Fruit fly (Drosophila melanogaster) whole organism, embryonic: ENCODE data around the gene CG42727.

ENCODE experiments used
- Adf1 ChIP-seq: fragments of 200-800 bp; sonication (Bioruptor generic); IDR thresholded peaks from 2 replicates; pipeline ENCODE4 v1.3.6; 2022; ENCODE audit warnings: missing biosample characterization, missing genetic modification characterization
- Atf3 ChIP-seq: fragments of 200-800 bp; sonication (Bioruptor generic); optimal IDR thresholded peaks from 3 replicates; lab custom pipeline; 2016; ENCODE audit warnings: missing biosample characterization, missing genetic modification characterization
- CG11085 ChIP-seq: fragments of 200-800 bp; sonication (Bioruptor generic); IDR thresholded peaks from 2 replicates; pipeline ENCODE4 v1.3.6; 2022; ENCODE audit warnings: missing biosample characterization, missing genetic modification characterization
- CG11456 ChIP-seq: fragments of 200-800 bp; sonication (Bioruptor generic); IDR thresholded peaks from 3 replicates; pipeline ENCODE4 v1.3.6; 2022; ENCODE audit warnings: missing biosample characterization, missing genetic modification characterization
- CG11504 ChIP-seq: fragments of 200-800 bp; sonication (Bioruptor generic); optimal IDR thresholded peaks from 3 replicates; lab custom pipeline; 2019; ENCODE audit warnings: missing biosample characterization, mild to moderate bottlenecking, missing genetic modification characterization, moderate library complexity
- CG1233 ChIP-seq: fragments of 200-800 bp; sonication (Bioruptor generic); optimal IDR thresholded peaks from 4 replicates; lab custom pipeline; 2018; ENCODE audit warnings: missing biosample characterization, mild to moderate bottlenecking, missing genetic modification characterization
- CG15269 ChIP-seq: fragments of 200-800 bp; sonication (Bioruptor generic); optimal IDR thresholded peaks from 2 replicates; lab custom pipeline; 2018; ENCODE audit warnings: missing biosample characterization, mild to moderate bottlenecking, missing genetic modification characterization, moderate library complexity
- CG15601 ChIP-seq: fragments of 200-800 bp; sonication (Bioruptor generic); optimal IDR thresholded peaks from 3 replicates; lab custom pipeline; 2019; ENCODE audit warnings: missing biosample characterization, mild to moderate bottlenecking, missing genetic modification characterization, moderate library complexity
- CG1647 ChIP-seq: fragments of 200-800 bp; sonication (Bioruptor generic); optimal IDR thresholded peaks from 3 replicates; lab custom pipeline; 2016; ENCODE audit warnings: missing biosample characterization, missing genetic modification characterization
- CG16815 ChIP-seq: fragments of 200-800 bp; sonication (Bioruptor generic); optimal IDR thresholded peaks from 3 replicates; lab custom pipeline; 2017; ENCODE audit warnings: missing biosample characterization, mild to moderate bottlenecking, missing genetic modification characterization
- CG1832 ChIP-seq: fragments of 200-800 bp; sonication (Bioruptor generic); optimal IDR thresholded peaks from 2 replicates; lab custom pipeline; 2017; ENCODE audit warnings: missing biosample characterization, mild to moderate bottlenecking, missing genetic modification characterization, inconsistent platforms
- CG18619 ChIP-seq: fragments of 200-800 bp; sonication (Bioruptor generic); optimal IDR thresholded peaks from 3 replicates; lab custom pipeline; 2017; ENCODE audit warnings: missing biosample characterization, mild to moderate bottlenecking, missing genetic modification characterization
- CG2889 ChIP-seq: fragments of 200-800 bp; sonication (Bioruptor generic); IDR thresholded peaks from 3 replicates; pipeline ENCODE4 v1.3.6; 2022; ENCODE audit warnings: missing biosample characterization, missing genetic modification characterization
- CG32767 ChIP-seq: fragments of 200-800 bp; sonication (Bioruptor generic); IDR thresholded peaks from 2 replicates; pipeline ENCODE4 v1.3.6; 2022; ENCODE audit warnings: missing biosample characterization, missing genetic modification characterization
- CG33213 ChIP-seq: fragments of 200-800 bp; sonication (Bioruptor generic); optimal IDR thresholded peaks from 3 replicates; lab custom pipeline; 2016; ENCODE audit warnings: missing biosample characterization, missing genetic modification characterization
- CG34376 ChIP-seq: fragments of 200-800 bp; sonication (Bioruptor generic); optimal IDR thresholded peaks from 2 replicates; lab custom pipeline; 2018; ENCODE audit warnings: missing biosample characterization, mild to moderate bottlenecking, missing genetic modification characterization
- CG4707 ChIP-seq: fragments of 200-800 bp; sonication (Bioruptor generic); optimal IDR thresholded peaks from 2 replicates; lab custom pipeline; 2018; ENCODE audit warnings: missing biosample characterization, mild to moderate bottlenecking, missing genetic modification characterization, moderate library complexity
- CG4820 ChIP-seq: fragments of 200-800 bp; sonication (Bioruptor generic); optimal IDR thresholded peaks from 3 replicates; lab custom pipeline; 2016; ENCODE audit warnings: missing biosample characterization, missing genetic modification characterization
- CG6683 ChIP-seq: fragments of 200-800 bp; sonication (Bioruptor generic); optimal IDR thresholded peaks from 2 replicates; lab custom pipeline; 2017; ENCODE audit warnings: missing biosample characterization, mild to moderate bottlenecking, missing genetic modification characterization, missing genetic modification reagents
- CG6765 ChIP-seq: fragments of 200-800 bp; sonication (Bioruptor generic); optimal IDR thresholded peaks from 3 replicates; lab custom pipeline; 2017; ENCODE audit warnings: missing biosample characterization, mild to moderate bottlenecking, missing genetic modification characterization
- CG8388 ChIP-seq: fragments of 200-800 bp; sonication (Bioruptor generic); optimal IDR thresholded peaks from 2 replicates; lab custom pipeline; 2019; ENCODE audit warnings: missing biosample characterization, mild to moderate bottlenecking, missing genetic modification characterization, moderate library complexity
- Chrac-16 ChIP-seq: fragments of 200-800 bp; sonication (Bioruptor generic); optimal IDR thresholded peaks from 3 replicates; lab custom pipeline; 2016; ENCODE audit warnings: missing biosample characterization, missing genetic modification characterization
- GATAe ChIP-seq: fragments of 200-800 bp; sonication (Bioruptor generic); conservative IDR thresholded peaks from 2 replicates; pipeline ENCODE4 v1.3.6; 2022; ENCODE audit warnings: missing biosample characterization, missing genetic modification characterization
- Gsc ChIP-seq: fragments of 200-800 bp; sonication (Bioruptor generic); IDR thresholded peaks from 2 replicates; pipeline ENCODE4 v1.3.6; 2022; ENCODE audit warnings: missing biosample characterization, missing genetic modification characterization
- Hand ChIP-seq: fragments of 200-800 bp; sonication (Bioruptor generic); optimal IDR thresholded peaks from 2 replicates; lab custom pipeline; 2017; ENCODE audit warnings: mild to moderate bottlenecking, missing biosample characterization, missing genetic modification reagents, missing genetic modification characterization
- Mad ChIP-seq: fragments of 200-800 bp; sonication (Bioruptor generic); optimal IDR thresholded peaks from 2 replicates; lab custom pipeline; 2016; ENCODE audit warnings: missing biosample characterization, missing genetic modification characterization
- NC2β ChIP-seq: fragments of 200-800 bp; sonication (Bioruptor generic); optimal IDR thresholded peaks from 2 replicates; lab custom pipeline; 2016; ENCODE audit warnings: missing biosample characterization, missing genetic modification characterization
- Optix ChIP-seq: fragments of 200-800 bp; sonication (Bioruptor generic); IDR thresholded peaks from 3 replicates; pipeline ENCODE4 v1.3.6; 2022; ENCODE audit warnings: missing biosample characterization, missing genetic modification characterization
- PHDP ChIP-seq: fragments of 200-800 bp; sonication (Bioruptor generic); optimal IDR thresholded peaks from 3 replicates; lab custom pipeline; 2018; ENCODE audit warnings: missing biosample characterization, mild to moderate bottlenecking, missing genetic modification characterization, moderate library complexity
- Rx ChIP-seq: fragments of 200-800 bp; sonication (Bioruptor generic); IDR thresholded peaks from 2 replicates; pipeline ENCODE4 v1.3.6; 2022; ENCODE audit warnings: missing biosample characterization, missing genetic modification characterization
- Sin3A ChIP-seq: fragments of >200 bp; optimal IDR thresholded peaks from 2 replicates; lab custom pipeline; 2018
- Ssrp ChIP-seq: fragments of 200-800 bp; sonication (Bioruptor generic); optimal IDR thresholded peaks from 2 replicates; lab custom pipeline; 2018; ENCODE audit warnings: missing biosample characterization, mild to moderate bottlenecking, missing genetic modification characterization, moderate library complexity
- Usf ChIP-seq: fragments of 200-800 bp; sonication (Bioruptor generic); optimal IDR thresholded peaks from 2 replicates; lab custom pipeline; 2017; ENCODE audit warnings: missing genotype, missing biosample characterization, missing genetic modification characterization
- btn ChIP-seq: fragments of 200-800 bp; sonication (Bioruptor generic); optimal IDR thresholded peaks from 2 replicates; lab custom pipeline; 2016; ENCODE audit warnings: missing biosample characterization, missing genetic modification characterization
- crc ChIP-seq: fragments of 200-800 bp; sonication (Bioruptor generic); optimal IDR thresholded peaks from 2 replicates; lab custom pipeline; 2016; ENCODE audit warnings: missing biosample characterization, missing genetic modification characterization
- crp ChIP-seq, 2 experiments: fragments of 200-800 bp; sonication (Bioruptor generic); optimal IDR thresholded peaks; 2 replicates in 1 of 2; 3 replicates in 1 of 2; lab custom pipeline; 2017; ENCODE audit warnings: missing biosample characterization in 2 of 2, missing genetic modification characterization in 2 of 2, mild to moderate bottlenecking in 1 of 2, moderate library complexity in 1 of 2
- dan ChIP-seq: fragments of 200-800 bp; sonication (Bioruptor generic); IDR thresholded peaks from 2 replicates; pipeline ENCODE4 v1.3.6; 2022; ENCODE audit warnings: missing biosample characterization, missing genetic modification characterization
- danr ChIP-seq: fragments of 200-800 bp; sonication (Bioruptor generic); IDR thresholded peaks from 2 replicates; pipeline ENCODE4 v1.3.6; 2022; ENCODE audit warnings: missing biosample characterization, missing genetic modification characterization
- ems ChIP-seq: fragments of 200-800 bp; sonication (Bioruptor generic); optimal IDR thresholded peaks from 3 replicates; lab custom pipeline; 2016; ENCODE audit warnings: missing biosample characterization, missing genetic modification characterization
- knrl ChIP-seq: fragments of 200-800 bp; sonication (Bioruptor generic); IDR thresholded peaks from 3 replicates; pipeline ENCODE4 v1.3.6; 2022; ENCODE audit warnings: missing biosample characterization, missing genetic modification characterization; ENCODE audit not compliant: partially characterized antibody
- nmo ChIP-seq: fragments of 200-800 bp; sonication (Bioruptor generic); optimal IDR thresholded peaks from 2 replicates; lab custom pipeline; 2018; ENCODE audit warnings: missing biosample characterization, mild to moderate bottlenecking, missing genetic modification characterization, moderate library complexity
- pan ChIP-seq, 4 experiments: fragments of >200 bp in 3 of 4; fragments of 200-800 bp in 1 of 4; sonication (Bioruptor generic) in 1 of 4; optimal IDR thresholded peaks in 3 of 4; IDR thresholded peaks in 1 of 4; 2 replicates each; pipeline versions ENCODE4 v1.3.6 to Lab custom; 2017 to 2022; ENCODE audit warnings: missing biosample characterization in 2 of 4, missing genetic modification characterization in 2 of 4, mixed read lengths in 1 of 4
- pho ChIP-seq: fragments of 200-800 bp; sonication (Bioruptor generic); optimal IDR thresholded peaks from 2 replicates; lab custom pipeline; 2016; ENCODE audit warnings: missing biosample characterization, missing genetic modification characterization
- row ChIP-seq: fragments of 200-800 bp; sonication (Bioruptor generic); IDR thresholded peaks from 3 replicates; pipeline ENCODE4 v1.3.6; 2022; ENCODE audit warnings: missing biosample characterization, missing genetic modification characterization
- seq ChIP-seq: fragments of 200-800 bp; sonication (Bioruptor generic); IDR thresholded peaks from 2 replicates; pipeline ENCODE4 v1.3.6; 2022; ENCODE audit warnings: missing biosample characterization, missing genetic modification characterization
- sna ChIP-seq: fragments of 200-800 bp; sonication (Bioruptor generic); IDR thresholded peaks from 2 replicates; pipeline ENCODE4 v1.3.6; 2022; ENCODE audit warnings: missing biosample characterization, missing genetic modification characterization; ENCODE audit not compliant: partially characterized antibody
- tgo ChIP-seq: fragments of 200-800 bp; sonication (Bioruptor generic); IDR thresholded peaks from 3 replicates; pipeline ENCODE4 v1.3.6; 2022; ENCODE audit warnings: missing biosample characterization, missing genetic modification characterization
- usp ChIP-seq: fragments of >200 bp; optimal IDR thresholded peaks from 2 replicates; lab custom pipeline; 2017; ENCODE audit warnings: missing biosample characterization, missing genetic modification characterization
- wek ChIP-seq: fragments of 200-800 bp; sonication (Bioruptor generic); optimal IDR thresholded peaks from 3 replicates; lab custom pipeline; 2018; ENCODE audit warnings: missing biosample characterization, mild to moderate bottlenecking, missing genetic modification characterization, moderate library complexity

CG42727 gene

dm6 chr3R:15342926-15343685 lies 4.7 kb upstream of the CG42727 start, which contains the start of gene Nagk (continued):
- TF ChIP-seq CG4820 (GFP tag; lab: Kevin White, UChicago) (peak; percentile 53), CG2889 (no peak), ems (GFP tag; lab: Kevin White, UChicago) (peak; percentile 43), Hand (peak; percentile 12), CG34376 (GFP tag; lab: Kevin White, UChicago) (peak; percentile 50), PHDP (tag; lab: Kevin White, UChicago) (peak; percentile 48), CG6683 (GFP tag; lab: Kevin White, UChicago) (no peak), Chrac-16 (peak; percentile 62), CG32767 (GFP tag; lab: Robert Waterston, UW) (peak; percentile 15; the same call in 1 of the 2 replicates), usp (GFP tag; lab: Kevin White, UChicago) (no peak), Adf1 (GFP tag; lab: Robert Waterston, UW) (peak; percentile 31; the same call in 1 of the 2 replicates), Optix (GFP tag; lab: Robert Waterston, UW) (0 out of 3 replicates have a peak, but pooled peaks have one; percentile 17), sna (GFP tag; lab: Robert Waterston, UW) (no peak), Atf3 (GFP tag; lab: Kevin White, UChicago) (peak; percentile 6), danr (no peak), Gsc (no peak), CG6765 (GFP tag; lab: Kevin White, UChicago) (peak; percentile 59), CG8388 (GFP tag; lab: Kevin White, UChicago) (peak; percentile 41), Rx (no peak; the same call in 1 of the 2 replicates), CG18619 (peak; percentile 78), CG1647 (GFP tag; lab: Kevin White, UChicago) (no peak), crc (peak; percentile 12), CG11456 (peak; percentile 61; the same call in 2 of the 3 replicates), CG11504 (tag; lab: Kevin White, UChicago) (peak; percentile 76), Usf (GFP tag; lab: Kevin White, UChicago) (peak; percentile 31), CG11085 (GFP tag; lab: Robert Waterston, UW) (no peak), Ssrp (peak; percentile 49), CG16815 (GFP tag; lab: Kevin White, UChicago) (peak; percentile 54), btn (peak; percentile 9), seq (GFP tag; lab: Robert Waterston, UW) (no peak), NC2β (GFP tag; lab: Kevin White, UChicago) (no peak), crp (GFP tag; optimal IDR thresholded peaks at IDR 0.05; lab: Kevin White, UChicago) (peak; percentile 1 to 85), Sin3A (lab: Kevin White, UChicago) (no peak), CG33213 (GFP tag; lab: Kevin White, UChicago) (peak; percentile 29), CG4707 (no peak), CG1233 (GFP tag; lab: Kevin White, UChicago) (peak; percentile 61), row (peak; percentile 86), knrl (GFP tag; lab: Robert Waterston, UW) (no peak; the same call in 2 of the 3 replicates), dan (GFP tag; lab: Robert Waterston, UW) (no peak), Mad (GFP tag; lab: Kevin White, UChicago) (peak; percentile 36), wek (GFP tag; lab: Kevin White, UChicago) (peak; percentile 13), nmo (GFP tag; lab: Kevin White, UChicago) (peak; percentile 82), GATAe (GFP tag; lab: Robert Waterston, UW) (no peak), pho (GFP tag; lab: Kevin White, UChicago) (peak; percentile 83), CG15269 (peak; percentile 60), pan (optimal IDR thresholded peaks at IDR 0.05; lab: Kevin White, UChicago) (peak in 1 of 2 experiments; percentile 27), pan (GFP tag; optimal IDR thresholded peaks at IDR 0.05 in 1 of 2, IDR thresholded peaks at IDR 0.05 in 1 of 2) (peak in 1 of 2 experiments; percentile 55), CG15601 (tag; lab: Kevin White, UChicago) (peak; percentile 14), CG1832 (GFP tag; lab: Kevin White, UChicago) (no peak), tgo (GFP tag; lab: Robert Waterston, UW) (no peak)
